Worm (Caenorhabditis elegans): ENCODE results near the gene dlhd-1.

Gene dlhd-1

ce11 chrII:1172080-1172575 is at the start of gene dlhd-1:
Gene dlhd-1, minus strand, starts transcription at chrII:1172130.
- TF ChIP-seq elt-2 (tag; optimal IDR thresholded peaks at IDR 0.05) (peak; percentile 65), skn-1 (tag; optimal IDR thresholded peaks at IDR 0.05) (no peak)

ce11 chrII:1217269-1217668 is 45.3 kb upstream of the dlhd-1 start:
- no peak for TF ChIP-seq lsy-12 (tag; optimal IDR thresholded peaks at IDR 0.05)
- TF ChIP-seq nhr-43 (tag; optimal IDR thresholded peaks at IDR 0.05; ENCODE audit: poor library complexity, severe bottlenecking) = no peak
- TF ChIP-seq unc-62 (GFP tag; optimal IDR thresholded peaks at IDR 0.05) = no peak
- TF ChIP-seq pha-4 (tag; optimal IDR thresholded peaks at IDR 0.05) = peak; percentile 41
- TF ChIP-seq ceh-9 (tag; optimal IDR thresholded peaks at IDR 0.05) = no peak
- no peak for TF ChIP-seq nhr-23 (tag; optimal IDR thresholded peaks at IDR 0.05)
- TF ChIP-seq lin-15B (tag; optimal IDR thresholded peaks at IDR 0.05) = no peak
- TF ChIP-seq mml-1 (tag; optimal IDR thresholded peaks at IDR 0.05) = no peak

- TF ChIP-seq nhr-25 (tag; optimal IDR thresholded peaks at IDR 0.05) (no peak), ztf-4 (tag; optimal IDR thresholded peaks at IDR 0.05) (no peak), elt-1 (tag; optimal IDR thresholded peaks at IDR 0.05) (peak; percentile 70), fkh-10 (GFP tag; optimal IDR thresholded peaks at IDR 0.05) (no peak)
Measured at ce11 chrII:1214627-1215026, 42.7 kb upstream of the dlhd-1 start.

DNA sequence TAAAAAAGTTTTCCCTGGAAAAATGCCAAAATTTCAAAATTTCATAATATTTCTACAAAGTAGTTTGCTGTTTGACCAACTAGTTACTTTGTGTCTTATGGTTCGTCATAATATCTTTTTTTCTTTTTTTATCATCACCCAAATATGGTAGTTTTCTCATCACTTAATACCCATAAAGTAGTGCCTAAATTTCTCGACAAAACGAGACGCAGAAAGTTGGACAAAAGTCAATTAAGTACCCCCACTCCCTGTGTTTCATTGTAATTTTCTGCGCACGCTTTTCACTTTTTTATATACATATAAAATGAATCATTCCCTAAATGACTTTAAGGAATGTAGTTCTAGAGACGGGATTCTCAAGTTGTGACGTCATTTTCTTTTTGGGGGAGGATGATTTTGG is 31.6 kb upstream of the dlhd-1 start:
- TF ChIP-seq nhr-23 (tag; optimal IDR thresholded peaks at IDR 0.05) (no peak), ceh-9 (tag; optimal IDR thresholded peaks at IDR 0.05) (no peak), pha-4 (tag; optimal IDR thresholded peaks at IDR 0.05) (no peak), nfya-1 (tag; optimal IDR thresholded peaks at IDR 0.05; ENCODE audit: insufficient read depth) (no peak), snpc-4 (tag; optimal IDR thresholded peaks at IDR 0.05) (no peak), unc-62 (GFP tag; optimal IDR thresholded peaks at IDR 0.05) (no peak), hmg-11 (tag; optimal IDR thresholded peaks at IDR 0.05) (no peak), egl-5 (tag; optimal IDR thresholded peaks at IDR 0.05) (no peak), nhr-25 (tag; optimal IDR thresholded peaks at IDR 0.05) (no peak), ztf-4 (tag; optimal IDR thresholded peaks at IDR 0.05) (no peak), nhr-67 (tag; optimal IDR thresholded peaks at IDR 0.05) (no peak), ztf-11 (tag; optimal IDR thresholded peaks at IDR 0.05) (no peak), aly-2 (tag; optimal IDR thresholded peaks at IDR 0.05) (no peak), sea-2 (GFP tag; optimal IDR thresholded peaks at IDR 0.05) (no peak), zag-1 (tag; optimal IDR thresholded peaks at IDR 0.05) (no peak), daf-12 (tag; optimal IDR thresholded peaks at IDR 0.05) (no peak), mdl-1 (tag; optimal IDR thresholded peaks at IDR 0.05) (no peak), unc-39 (tag; optimal IDR thresholded peaks at IDR 0.05) (no peak)

DNA sequence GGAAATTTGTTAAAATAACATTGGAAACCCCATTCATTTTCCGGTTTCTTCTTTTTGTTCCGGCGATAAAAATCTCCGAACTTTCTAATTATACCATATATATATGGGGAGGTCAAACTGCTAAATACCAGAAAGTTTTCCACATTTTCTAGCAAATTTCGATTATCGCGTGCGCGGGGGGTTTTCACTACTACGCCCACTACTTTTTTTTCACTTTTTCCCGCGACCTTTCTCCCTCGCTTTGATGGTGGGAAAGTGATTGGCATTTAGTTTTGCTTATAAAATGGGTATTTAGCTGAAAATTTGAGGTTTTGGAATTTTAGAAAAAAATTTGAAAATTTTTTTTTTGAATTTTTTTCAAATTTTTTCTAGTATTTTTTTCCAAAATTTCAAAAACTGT is 28.1 kb upstream of the dlhd-1 start:
- no peak for TF ChIP-seq pha-4 (tag; optimal IDR thresholded peaks at IDR 0.05)
- TF ChIP-seq fkh-10 (GFP tag; optimal IDR thresholded peaks at IDR 0.05) = no peak
- no peak for TF ChIP-seq tbx-2 (tag; optimal IDR thresholded peaks at IDR 0.05)
- TF ChIP-seq unc-62 (GFP tag; optimal IDR thresholded peaks at IDR 0.05) = no peak
- no peak for TF ChIP-seq fkh-2 (tag; optimal IDR thresholded peaks at IDR 0.05)
- no peak for TF ChIP-seq nhr-25 (tag; optimal IDR thresholded peaks at IDR 0.05)
- TF ChIP-seq aly-2 (tag; optimal IDR thresholded peaks at IDR 0.05) = no peak
- no peak for TF ChIP-seq ama-1 (optimal IDR thresholded peaks at IDR 0.05)
- no peak for TF ChIP-seq nhr-11 (tag; optimal IDR thresholded peaks at IDR 0.05)
- no peak for TF ChIP-seq jun-1 (tag; optimal IDR thresholded peaks at IDR 0.05)
- no peak for TF ChIP-seq ztf-11 (tag; optimal IDR thresholded peaks at IDR 0.05)
- no peak for TF ChIP-seq unc-39 (tag; optimal IDR thresholded peaks at IDR 0.05)
- no peak for TF ChIP-seq ZK546.5 (tag; optimal IDR thresholded peaks at IDR 0.05)
- no peak for TF ChIP-seq egl-27 (tag; optimal IDR thresholded peaks at IDR 0.05)
- TF ChIP-seq mml-1 (tag; optimal IDR thresholded peaks at IDR 0.05) = no peak
- TF ChIP-seq ceh-16 (tag; optimal IDR thresholded peaks at IDR 0.05) = no peak
- no peak for TF ChIP-seq snpc-4 (tag; optimal IDR thresholded peaks at IDR 0.05)
- TF ChIP-seq nfya-1 (tag; optimal IDR thresholded peaks at IDR 0.05; ENCODE audit: insufficient read depth) = no peak
- TF ChIP-seq pqm-1 (tag; optimal IDR thresholded peaks at IDR 0.05) = no peak
